Fruit fly (Drosophila melanogaster): ENCODE results near the gene TM9SF4.

Gene TM9SF4

DNA sequence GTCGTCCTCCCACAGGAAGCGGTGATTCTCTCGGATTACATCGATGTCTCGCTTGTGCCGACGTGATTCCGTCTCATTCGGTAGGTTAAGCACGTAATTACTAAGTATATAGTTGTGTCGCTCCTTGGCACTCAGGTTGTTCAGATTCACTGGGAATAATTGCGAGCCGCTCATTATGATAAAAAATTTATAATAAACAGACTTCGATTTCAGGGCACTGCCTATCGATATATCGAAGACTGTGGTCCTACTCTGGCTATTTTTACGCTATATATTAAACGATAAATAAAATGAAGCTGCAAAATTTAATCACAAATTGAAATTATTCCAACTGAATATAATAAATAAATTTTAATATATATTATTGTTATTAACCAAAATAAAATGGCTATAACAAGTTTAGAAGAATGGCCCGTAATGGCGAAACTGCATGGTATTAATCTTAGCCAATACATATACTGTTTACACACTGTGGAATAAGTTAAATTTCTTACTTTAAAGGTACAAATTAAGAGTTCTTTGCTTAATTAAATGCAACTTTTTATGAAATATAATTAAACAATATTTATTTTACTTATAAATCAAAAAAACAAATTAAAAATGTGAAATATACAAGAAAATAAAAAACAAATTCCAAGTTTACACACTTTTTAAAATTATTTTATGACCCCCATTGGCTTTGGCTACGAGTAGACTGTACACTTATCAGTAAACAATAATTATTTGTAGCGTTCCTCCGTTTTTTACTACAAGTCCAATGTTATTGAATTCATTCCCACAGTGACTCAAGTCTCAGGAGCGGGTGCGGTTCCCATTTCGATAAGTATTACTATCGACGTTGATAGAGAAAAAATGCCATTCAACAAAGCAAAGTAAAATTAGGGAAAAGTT, 36.8 kb downstream of the TM9SF4 start, which contains the start of gene Eato:
Gene Eato, plus strand, starts transcription at position 821 of the 891 bp plus-strand sequence.
- TF ChIP-seq noc (tag; optimal IDR thresholded peaks at IDR 0.05): no peak

DNA sequence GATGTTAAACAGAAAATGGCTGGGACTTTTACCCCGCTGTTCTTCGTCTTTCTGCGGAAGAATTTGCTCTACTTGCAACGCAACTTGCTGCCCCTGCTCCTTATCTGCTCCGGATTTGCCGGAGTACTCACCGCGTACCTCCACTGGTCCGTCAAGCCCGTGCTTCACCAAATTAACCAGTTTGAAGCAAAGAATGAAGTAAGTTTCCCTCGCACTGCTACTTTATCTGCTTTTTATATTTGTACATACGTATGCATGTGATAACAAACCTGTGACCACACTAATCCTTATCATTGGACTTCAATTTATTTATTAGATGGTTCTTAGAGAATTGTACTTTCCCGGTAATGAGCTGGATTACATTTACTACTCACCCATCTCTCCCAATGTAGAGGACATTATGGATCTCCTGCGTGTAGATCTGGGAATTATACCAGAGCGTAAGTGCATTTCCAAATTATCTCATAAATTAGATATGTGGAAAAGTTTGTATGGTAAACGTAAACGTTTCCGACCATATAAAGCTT, 37.5 kb downstream of the TM9SF4 start, which contains the start of gene CG16890:
Gene CG16890, minus strand, starts transcription at position 184 of the 527 bp plus-strand sequence.
- peak; percentile 10 for TF ChIP-seq noc (tag; optimal IDR thresholded peaks at IDR 0.05)

DNA sequence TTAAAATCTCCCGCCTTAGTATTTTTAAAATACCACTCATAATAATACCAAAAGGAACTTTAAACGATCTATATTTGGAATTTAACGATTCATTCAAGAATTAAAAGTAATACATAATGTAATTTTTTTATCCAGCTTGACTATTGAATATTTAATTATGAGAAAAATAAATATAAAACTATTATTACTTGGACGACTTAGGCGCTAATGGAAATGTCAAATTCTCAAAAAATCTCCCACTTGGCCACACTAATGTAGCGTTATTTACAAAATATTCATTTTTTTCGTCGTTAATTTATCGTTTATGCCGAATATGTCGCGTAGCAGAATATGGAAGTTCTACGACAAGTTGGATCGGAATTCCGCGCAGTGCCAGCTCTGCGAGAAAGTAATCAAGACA, 44.0 kb downstream of the TM9SF4 start, which contains the start of gene CG16863:
Gene CG16863, plus strand, starts transcription at position 245 of the 400 bp plus-strand sequence.
- TF ChIP-seq noc (tag; optimal IDR thresholded peaks at IDR 0.05): no peak

DNA sequence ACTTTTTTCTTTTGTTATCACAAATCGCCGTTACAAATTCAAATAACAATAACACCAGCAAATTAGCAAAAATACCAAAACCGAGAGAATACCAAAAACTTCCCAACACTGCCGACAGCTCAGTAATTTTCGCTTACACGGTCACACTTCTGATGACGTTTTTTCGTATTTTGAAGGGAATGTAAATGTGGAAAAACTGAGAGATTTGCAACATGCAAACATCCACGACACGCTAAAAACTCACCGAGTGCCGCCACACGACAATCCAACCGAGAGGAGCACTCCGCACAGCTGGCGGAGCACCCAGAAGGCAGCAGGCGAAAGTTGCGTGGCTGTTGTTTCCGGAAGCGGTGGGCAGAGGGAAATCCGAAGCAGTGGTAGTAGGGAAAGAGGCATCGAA, 46.7 kb downstream of the TM9SF4 start, which contains the start of gene Sec71:
Gene Sec71, plus strand, starts transcription at position 117 of the 400 bp plus-strand sequence.
- no peak for TF ChIP-seq noc (tag; optimal IDR thresholded peaks at IDR 0.05)

DNA sequence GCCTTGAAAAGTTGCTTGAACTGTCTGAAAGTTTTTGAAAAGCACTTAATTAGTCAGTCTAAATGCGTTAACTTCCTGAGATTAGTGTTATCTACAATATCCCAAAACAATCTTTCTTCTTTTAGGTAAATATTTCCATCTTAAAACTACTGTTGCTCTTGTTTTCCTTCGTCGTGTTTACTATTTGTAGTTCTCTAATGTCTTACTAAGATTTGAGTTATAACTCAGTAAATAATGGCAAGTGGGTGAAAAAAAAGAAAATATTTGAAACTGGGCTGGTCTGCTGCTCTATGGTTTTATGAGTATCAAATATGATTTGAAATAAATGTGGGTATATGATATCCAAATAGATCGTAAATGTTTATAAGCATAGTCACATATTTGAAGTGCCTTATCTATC, 54.4 kb downstream of the TM9SF4 start:
- peak; percentile 46 for TF ChIP-seq noc (tag; optimal IDR thresholded peaks at IDR 0.05)

DNA sequence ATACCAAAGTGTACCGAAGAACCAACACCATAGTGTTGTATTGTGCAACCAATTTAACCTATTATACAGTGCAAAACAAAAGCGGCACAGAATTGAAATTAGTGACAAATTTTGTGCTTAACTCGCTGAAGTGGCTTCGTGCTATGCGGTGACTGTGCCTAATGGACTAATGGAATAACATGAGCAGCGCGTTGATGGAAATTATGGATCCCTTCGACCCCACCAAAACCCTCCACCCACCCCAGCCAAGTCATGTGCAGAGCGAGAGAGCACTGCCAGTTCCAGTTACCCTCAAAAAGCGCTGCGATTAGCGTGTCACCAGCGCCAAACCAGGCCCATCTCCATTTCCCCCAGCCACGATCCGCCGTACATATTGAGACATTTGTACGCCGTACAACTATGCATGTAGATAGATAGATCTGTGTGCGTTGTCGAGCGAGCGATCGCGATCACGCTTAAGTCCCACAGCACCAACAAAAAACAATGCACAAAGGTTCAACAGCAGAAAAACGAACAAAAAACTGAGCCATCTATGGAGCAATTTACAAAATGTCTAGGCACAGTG, 55.4 kb downstream of the TM9SF4 start:
- TF ChIP-seq noc (tag; optimal IDR thresholded peaks at IDR 0.05): no peak

DNA sequence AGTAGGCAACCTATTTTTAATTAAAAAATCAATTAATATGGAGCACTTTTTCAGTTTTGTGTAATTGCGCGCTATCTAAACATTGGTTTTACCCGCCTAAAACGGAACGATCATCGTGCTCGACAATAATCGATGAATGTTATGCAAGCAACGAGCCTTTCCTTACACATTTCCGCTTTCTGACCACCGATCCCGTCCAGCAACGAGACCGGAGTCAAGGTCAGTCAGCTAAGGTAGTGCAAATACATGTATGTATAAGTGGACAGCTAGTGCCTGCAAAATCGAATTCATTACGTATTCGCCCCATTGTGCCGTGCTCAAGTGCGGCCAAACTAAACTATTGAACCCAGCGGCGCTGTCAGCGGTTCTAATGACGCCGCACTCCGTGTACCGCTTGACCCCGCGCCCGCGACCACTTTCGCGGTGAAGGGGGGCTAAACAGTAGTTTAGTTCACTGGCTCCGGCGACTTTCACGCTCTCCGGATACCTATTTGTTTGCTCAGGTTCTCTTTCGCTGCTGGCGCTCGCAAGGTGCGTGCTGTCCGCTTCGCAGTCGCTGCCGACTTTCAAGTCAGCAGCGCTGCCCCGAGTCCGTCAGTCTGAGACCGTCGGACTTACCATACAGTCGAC, 56.4 kb downstream of the TM9SF4 start, which contains the start of gene CAH1:
Gene CAH1, plus strand, starts transcription at position 595 of the 630 bp plus-strand sequence.
- TF ChIP-seq noc (tag; optimal IDR thresholded peaks at IDR 0.05): no peak

DNA sequence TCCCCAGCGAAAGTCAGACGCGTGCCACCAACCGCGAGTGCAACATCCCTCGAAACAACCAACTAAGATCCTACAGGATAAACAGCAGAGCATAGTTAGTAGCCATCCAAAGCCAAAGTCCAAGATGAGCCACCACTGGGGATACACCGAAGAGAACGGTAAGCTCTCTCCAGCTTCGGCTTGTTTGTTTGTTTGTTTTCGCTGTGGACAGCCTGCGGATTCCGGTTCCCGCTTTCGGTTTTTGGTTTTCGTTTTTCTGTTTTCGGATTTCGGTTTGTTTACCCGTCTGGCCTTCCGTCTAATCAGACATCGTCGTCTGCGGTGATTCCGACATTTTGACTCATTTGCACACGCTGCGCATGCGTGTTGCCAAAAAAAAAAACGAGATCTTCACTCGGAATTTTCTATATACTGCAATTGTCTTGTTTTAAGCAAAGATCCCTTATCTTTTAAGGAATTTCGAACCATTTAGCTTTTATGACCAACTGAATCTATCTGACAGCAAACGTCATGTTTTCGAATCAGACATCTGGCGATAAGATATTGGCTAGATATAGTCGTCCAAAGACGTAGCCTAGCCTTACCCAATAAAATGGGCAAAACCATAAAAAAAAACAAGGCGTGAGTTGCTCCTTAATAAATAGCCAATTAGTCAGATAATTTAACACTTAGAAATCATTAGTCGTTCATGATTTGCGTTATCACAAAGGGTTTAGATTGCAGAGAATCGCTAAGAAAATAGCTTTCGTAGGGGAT, 57.2 kb downstream of the TM9SF4 start:
- TF ChIP-seq noc (tag; optimal IDR thresholded peaks at IDR 0.05): no peak

DNA sequence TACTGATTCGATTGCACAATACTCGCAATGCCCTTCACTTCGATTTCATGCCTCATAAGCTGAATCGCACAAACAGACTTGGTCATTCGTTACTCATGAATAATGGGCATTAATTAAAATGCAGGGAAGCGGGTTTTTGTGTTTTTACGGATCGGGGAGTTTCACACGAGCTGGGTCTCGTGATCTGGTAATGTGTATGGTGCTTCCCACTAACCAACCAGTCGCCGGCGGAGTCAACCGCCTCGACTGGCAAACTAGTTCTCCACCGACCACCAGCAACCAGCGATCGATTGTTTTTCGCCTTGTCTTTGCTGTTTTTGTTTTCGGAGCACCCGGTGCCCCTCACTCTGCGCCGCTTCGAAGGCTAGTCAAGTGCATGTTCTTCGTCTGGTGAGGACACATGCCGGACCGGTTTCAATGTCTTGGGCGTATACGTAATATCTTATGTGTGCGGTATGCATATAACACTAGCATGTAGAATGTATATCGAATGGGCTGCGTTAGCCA, 57.9 kb downstream of the TM9SF4 start:
- TF ChIP-seq noc (tag; optimal IDR thresholded peaks at IDR 0.05): no peak

DNA sequence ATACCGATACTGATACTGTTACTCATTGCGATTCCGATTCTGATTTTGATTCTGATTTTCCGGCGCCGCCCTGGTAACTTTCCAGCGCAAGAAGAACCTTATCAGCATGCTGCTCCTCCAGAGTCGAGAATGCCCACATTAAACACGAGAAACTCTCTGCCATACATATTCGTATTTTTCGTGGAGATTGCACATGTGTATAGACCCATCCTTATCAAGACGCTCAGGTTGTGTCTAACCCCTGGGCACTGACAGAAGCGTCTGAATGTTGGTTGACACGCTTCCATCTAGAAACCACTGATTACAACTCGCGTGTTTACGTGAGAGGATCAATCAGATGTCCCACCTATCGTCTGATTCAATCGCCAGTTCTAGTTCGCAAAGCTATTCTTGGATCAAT, 58.4 kb downstream of the TM9SF4 start:
- TF ChIP-seq noc (tag; optimal IDR thresholded peaks at IDR 0.05): no peak

DNA sequence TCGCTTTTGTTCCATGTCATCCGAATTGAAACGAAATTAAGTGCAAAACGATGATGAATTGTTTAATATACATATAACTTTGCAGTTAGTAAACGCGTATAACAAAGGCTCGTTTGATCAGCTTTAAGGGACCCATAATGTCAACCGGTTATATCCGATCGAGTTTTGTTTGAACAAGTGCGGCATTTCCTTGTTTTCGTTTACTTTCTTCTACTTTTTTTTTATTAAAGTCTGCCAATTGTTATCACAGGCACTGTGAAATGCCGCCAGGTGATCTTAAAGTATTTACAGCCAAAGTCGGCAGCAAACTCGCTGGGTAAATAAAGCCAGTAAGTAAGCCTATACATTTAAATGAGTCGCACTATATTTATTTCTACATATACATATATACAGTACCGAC, 60.3 kb downstream of the TM9SF4 start:
- peak; percentile 32 for TF ChIP-seq noc (tag; optimal IDR thresholded peaks at IDR 0.05)

DNA sequence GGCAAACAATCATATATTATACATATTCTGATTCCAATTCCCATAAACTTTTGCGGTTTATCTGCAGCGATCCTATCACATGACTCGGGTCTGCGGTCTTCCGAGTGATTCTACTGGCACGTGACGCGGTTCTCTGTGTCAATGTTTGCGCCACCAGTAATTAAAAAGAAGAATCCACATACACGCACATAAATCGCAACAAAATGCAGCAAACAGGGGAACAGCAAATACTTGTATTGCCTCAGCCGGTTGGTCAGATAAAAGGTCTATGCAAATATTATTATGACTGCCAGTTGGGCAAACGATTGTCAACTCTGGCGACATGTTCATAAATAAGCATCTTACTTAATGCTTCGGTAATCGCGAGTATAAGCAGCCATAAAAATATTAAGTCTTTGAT, 61.2 kb downstream of the TM9SF4 start:
- no peak for TF ChIP-seq noc (tag; optimal IDR thresholded peaks at IDR 0.05)

DNA sequence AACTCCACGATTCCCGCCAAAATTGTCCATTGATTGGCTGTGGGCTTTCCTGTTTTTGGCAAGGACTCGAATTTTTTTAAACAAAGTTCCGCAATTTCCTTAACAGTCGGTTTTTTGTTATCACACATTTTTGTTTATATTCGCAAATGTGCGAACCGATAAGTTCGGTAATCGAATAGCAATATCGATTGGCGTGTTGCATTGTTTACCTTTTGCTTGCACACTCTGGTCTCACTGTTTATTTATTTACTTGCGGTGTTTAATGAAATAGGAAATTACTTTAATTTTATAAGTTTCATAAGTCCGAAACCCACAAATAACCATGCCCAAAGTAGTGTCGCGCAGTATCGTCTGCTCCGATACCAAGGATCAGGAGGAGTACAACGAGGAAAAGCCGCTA, 64.6 kb downstream of the TM9SF4 start, which contains the start of the genes Adat1 and CG16865:
Gene Adat1, minus strand, starts transcription at position 152 of the 400 bp plus-strand sequence.
Gene CG16865, plus strand, starts transcription at position 200 of the 400 bp plus-strand sequence.
- no peak for TF ChIP-seq noc (tag; optimal IDR thresholded peaks at IDR 0.05)

DNA sequence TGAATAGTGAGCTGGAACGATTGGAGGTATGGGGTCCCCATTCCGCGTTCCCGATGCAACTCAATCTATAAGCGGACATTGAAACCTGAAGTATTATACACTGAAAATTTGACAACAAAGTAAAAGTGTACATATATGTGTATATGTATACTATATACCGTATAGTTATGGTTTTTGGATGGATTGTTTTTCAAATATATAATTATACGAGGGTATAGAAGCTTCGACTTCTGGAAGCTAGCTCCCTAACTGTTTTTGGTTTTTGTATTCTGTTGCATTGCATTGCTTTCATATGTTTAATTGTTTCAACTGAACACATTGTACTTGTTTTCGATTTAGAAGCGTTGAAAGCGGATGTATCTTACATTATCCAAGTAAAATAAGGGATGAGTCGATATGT, 66.4 kb downstream of the TM9SF4 start, which contains the start of gene CG16888:
Gene CG16888, minus strand, starts transcription at position 101 of the 400 bp plus-strand sequence.
- no peak for TF ChIP-seq noc (tag; optimal IDR thresholded peaks at IDR 0.05)

Measured in whole organism, larva.